Worm (Caenorhabditis elegans) whole organism, L3 larva: Measurements from ENCODE around the gene F56B3.6.

Experiments
- ceh-82 ChIP-seq: fragments of 150-350 bp; optimal IDR thresholded peaks from 2 replicates; lab custom pipeline; 2014; ENCODE audit warnings: missing biosample characterization, missing genetic modification characterization
- fos-1 ChIP-seq: fragments of 150-350 bp; optimal IDR thresholded peaks from 2 replicates; lab custom pipeline; 2014; ENCODE audit warnings: missing biosample characterization, missing genetic modification characterization
- jun-1 ChIP-seq: fragments of 150-350 bp; optimal IDR thresholded peaks from 2 replicates; lab custom pipeline; 2014; ENCODE audit warnings: missing biosample characterization, missing genetic modification reagents, missing genetic modification characterization
- nhr-11 ChIP-seq: fragments of 150-350 bp; optimal IDR thresholded peaks from 2 replicates; lab custom pipeline; 2014; ENCODE audit warnings: missing biosample characterization, missing genetic modification characterization
- nhr-237 ChIP-seq: fragments of 150-350 bp; optimal IDR thresholded peaks from 2 replicates; lab custom pipeline; 2014; ENCODE audit warnings: missing biosample characterization, missing genetic modification characterization
- tbx-2 ChIP-seq: sonication (generic microtip); optimal IDR thresholded peaks from 2 replicates; lab custom pipeline; 2016; ENCODE audit warnings: mild to moderate bottlenecking, missing genetic modification characterization, missing compliant biosample characterization
- unc-39 ChIP-seq: sonication (generic microtip); optimal IDR thresholded peaks from 4 replicates; lab custom pipeline; 2017; ENCODE audit warnings: missing biosample characterization, missing genetic modification characterization

- no peak for TF ChIP-seq nhr-237
- no peak for TF ChIP-seq tbx-2 (tag; lab: Kevin White, UChicago)
- no peak for TF ChIP-seq nhr-11 (tag; lab: Kevin White, UChicago)
- no peak for TF ChIP-seq unc-39 (tag; lab: Kevin White, UChicago)
- TF ChIP-seq ceh-82 (tag; lab: Kevin White, UChicago), result no peak
- TF ChIP-seq jun-1 (tag; lab: Kevin White, UChicago), result no peak
- TF ChIP-seq fos-1 (tag; lab: Kevin White, UChicago), result no peak
Observed at ce11 chrIV:824854-825253, 37.0 kb downstream of the F56B3.6 start, which contains the start of gene zipt-15.
